Fruit fly (Drosophila melanogaster) whole organism, embryonic: Measurements from ENCODE around the gene CG1703.

Source experiments
- CG10959 ChIP-seq: fragments of 200-800 bp; sonication (Bioruptor generic); IDR thresholded peaks from 2 replicates; pipeline ENCODE4 v1.3.6; 2022; ENCODE audit warnings: missing biosample characterization, missing genetic modification characterization
- CG16779 ChIP-seq: fragments of 200-800 bp; sonication (Bioruptor generic); IDR thresholded peaks from 2 replicates; pipeline ENCODE4 v1.3.6; 2022; ENCODE audit warnings: missing biosample characterization, missing genetic modification characterization
- CG17912 ChIP-seq: fragments of 200-800 bp; sonication (Bioruptor generic); optimal IDR thresholded peaks from 2 replicates; lab custom pipeline; 2018; ENCODE audit warnings: missing biosample characterization, mild to moderate bottlenecking, missing genetic modification characterization
- CHES-1-like ChIP-seq: fragments of 200-800 bp; sonication (Bioruptor generic); optimal IDR thresholded peaks from 2 replicates; lab custom pipeline; 2016; ENCODE audit warnings: missing biosample characterization, missing genetic modification characterization
- MTF-1 ChIP-seq: fragments of 200-800 bp; sonication (Bioruptor generic); optimal IDR thresholded peaks from 2 replicates; lab custom pipeline; 2018; ENCODE audit warnings: missing biosample characterization, mild to moderate bottlenecking, missing genetic modification characterization, borderline replicate concordance
- Myb ChIP-seq: fragments of 200-800 bp; sonication (Bioruptor generic); optimal IDR thresholded peaks from 2 replicates; lab custom pipeline; 2016; ENCODE audit warnings: missing biosample characterization, missing genetic modification characterization
- Pdp1 ChIP-seq, 2 experiments: fragments of 200-800 bp; sonication (Bioruptor generic); optimal IDR thresholded peaks; 3 replicates each; lab custom pipeline; 2016; ENCODE audit warnings: missing biosample characterization in 2 of 2, missing genetic modification characterization in 2 of 2, mild to moderate bottlenecking in 1 of 2, moderate library complexity in 1 of 2
- fu2 ChIP-seq: fragments of 200-800 bp; sonication (Bioruptor generic); optimal IDR thresholded peaks from 2 replicates; lab custom pipeline; 2016; ENCODE audit warnings: missing biosample characterization, missing genetic modification characterization
- kay ChIP-seq: fragments of 200-800 bp; sonication (Bioruptor generic); optimal IDR thresholded peaks from 2 replicates; lab custom pipeline; 2016; ENCODE audit warnings: missing biosample characterization, missing genetic modification characterization
- slou ChIP-seq: fragments of 200-800 bp; sonication (Bioruptor generic); optimal IDR thresholded peaks from 3 replicates; lab custom pipeline; 2016; ENCODE audit warnings: missing biosample characterization, missing genetic modification characterization
- ssp ChIP-seq: fragments of 200-800 bp; sonication (Bioruptor generic); IDR thresholded peaks from 2 replicates; pipeline ENCODE4 v1.3.6; 2022; ENCODE audit warnings: missing biosample characterization, missing genetic modification characterization
- tio ChIP-seq: fragments of 200-800 bp; sonication (Bioruptor generic); optimal IDR thresholded peaks from 2 replicates; lab custom pipeline; 2017; ENCODE audit warnings: missing biosample characterization, missing genetic modification characterization, inconsistent platforms
- wek ChIP-seq: fragments of 200-800 bp; sonication (Bioruptor generic); optimal IDR thresholded peaks from 3 replicates; lab custom pipeline; 2018; ENCODE audit warnings: missing biosample characterization, mild to moderate bottlenecking, missing genetic modification characterization, moderate library complexity

dm6 chrX:11658181-11658842 is 46.6 kb downstream of the CG1703 start:
- TF ChIP-seq Pdp1 (GFP tag; optimal IDR thresholded peaks at IDR 0.05; lab: Kevin White, UChicago): no peak
- TF ChIP-seq CG17912 (GFP tag; lab: Kevin White, UChicago): no peak
- TF ChIP-seq Myb (GFP tag; lab: Kevin White, UChicago): no peak
- TF ChIP-seq wek: no peak
- no peak for TF ChIP-seq kay (GFP tag; lab: Kevin White, UChicago)
- no peak for TF ChIP-seq fu2
- no peak for TF ChIP-seq ssp (GFP tag; lab: Robert Waterston, UW)
- no peak for TF ChIP-seq CG16779 (GFP tag; lab: Robert Waterston, UW)
- TF ChIP-seq CHES-1-like: no peak
- TF ChIP-seq MTF-1 (GFP tag; lab: Kevin White, UChicago): no peak
- no peak for TF ChIP-seq slou (GFP tag; lab: Kevin White, UChicago)
- TF ChIP-seq tio: no peak
- no peak for TF ChIP-seq CG10959 (GFP tag; lab: Robert Waterston, UW)
